Worm (Caenorhabditis elegans) whole organism, L4 larva: Measurements from ENCODE around the gene Y65A5A.1.
A peak's percentile ranks its signal among the peaks of the same experiment; 100 is the strongest.

Source experiments
- F10B5.3 ChIP-seq: sonication (generic microtip); optimal IDR thresholded peaks from 2 replicates; lab custom pipeline; 2016; ENCODE audit warnings: mild to moderate bottlenecking, missing genetic modification characterization, missing compliant biosample characterization
- F37D6.2 ChIP-seq: sonication (generic microtip); optimal IDR thresholded peaks from 2 replicates; lab custom pipeline; 2016; ENCODE audit warnings: mild to moderate bottlenecking, missing genetic modification characterization, missing compliant biosample characterization
- F49E8.2 ChIP-seq: sonication (generic microtip); optimal IDR thresholded peaks from 2 replicates; lab custom pipeline; 2016; ENCODE audit warnings: missing compliant biosample characterization, mild to moderate bottlenecking, missing genetic modification characterization, borderline replicate concordance
- T26A8.4 ChIP-seq: fragments of 200-800 bp; sonication (Bioruptor generic); IDR thresholded peaks from 2 replicates; pipeline ENCODE4 v1.3.6; 2022; ENCODE audit warnings: missing genetic modification characterization, missing compliant biosample characterization
- Y105C5A.15 ChIP-seq: fragments of 200-800 bp; sonication (Bioruptor generic); IDR thresholded peaks from 2 replicates; pipeline ENCODE4 v1.3.6; 2022; ENCODE audit warnings: missing genetic modification characterization, missing compliant biosample characterization
- Y5F2A.4 ChIP-seq: fragments of 200-800 bp; sonication (Bioruptor generic); optimal IDR thresholded peaks from 2 replicates; lab custom pipeline; 2018; ENCODE audit warnings: mild to moderate bottlenecking, missing genetic modification characterization, missing compliant biosample characterization
- Y75B8A.6 ChIP-seq: fragments of 200-800 bp; sonication (Bioruptor generic); IDR thresholded peaks from 2 replicates; pipeline ENCODE4 v1.3.6; 2022; ENCODE audit warnings: missing genetic modification reagents, missing genetic modification characterization, missing compliant biosample characterization
- ZK337.2 ChIP-seq: fragments of 200-800 bp; sonication (Bioruptor generic); IDR thresholded peaks from 2 replicates; pipeline ENCODE4 v1.3.6; 2022; ENCODE audit warnings: missing genetic modification reagents, missing genetic modification characterization, missing compliant biosample characterization
- aha-1 ChIP-seq: fragments of 150-350 bp; peaks from one replicate; lab custom pipeline; 2014; ENCODE audit warnings: missing biosample characterization, missing genetic modification characterization
- aly-2 ChIP-seq: sonication (generic microtip); optimal IDR thresholded peaks from 2 replicates; lab custom pipeline; 2018; ENCODE audit warnings: missing biosample characterization, missing genetic modification characterization
- arid-1 ChIP-seq: fragments of 200-800 bp; sonication (Bioruptor generic); conservative IDR thresholded peaks from 2 replicates; pipeline ENCODE4 v1.3.6; 2022; ENCODE audit warnings: missing genetic modification reagents, missing genetic modification characterization, missing compliant biosample characterization
- attf-4 ChIP-seq: sonication (generic microtip); optimal IDR thresholded peaks from 3 replicates; lab custom pipeline; 2017; ENCODE audit warnings: missing biosample characterization, missing genetic modification characterization
- ceh-44 ChIP-seq: fragments of 200-800 bp; sonication (Bioruptor generic); IDR thresholded peaks from 2 replicates; pipeline ENCODE4 v1.3.6; 2022; ENCODE audit warnings: missing genetic modification reagents, missing genetic modification characterization, missing compliant biosample characterization
- ceh-62 ChIP-seq: sonication (generic microtip); optimal IDR thresholded peaks from 2 replicates; lab custom pipeline; 2017; ENCODE audit warnings: missing biosample characterization, missing genetic modification characterization
- ces-1 ChIP-seq: fragments of 150-350 bp; sonication (generic microtip); optimal IDR thresholded peaks from 4 replicates; lab custom pipeline; 2014; ENCODE audit warnings: missing biosample characterization, missing genetic modification reagents, missing genetic modification characterization
- daf-8 ChIP-seq: fragments of 200-800 bp; sonication (Bioruptor generic); IDR thresholded peaks from 2 replicates; pipeline ENCODE4 v1.3.6; 2022; ENCODE audit warnings: missing genetic modification characterization, missing compliant biosample characterization
- dmd-9 ChIP-seq: fragments of 200-800 bp; sonication (Bioruptor generic); IDR thresholded peaks from 2 replicates; pipeline ENCODE4 v1.3.6; 2022; ENCODE audit warnings: missing genetic modification reagents, missing genetic modification characterization, missing compliant biosample characterization
- egl-27 ChIP-seq: sonication (generic microtip); optimal IDR thresholded peaks from 3 replicates; lab custom pipeline; 2017; ENCODE audit warnings: missing biosample characterization, missing genetic modification reagents, missing genetic modification characterization
- egl-43 ChIP-seq: fragments of 200-800 bp; sonication (Bioruptor generic); IDR thresholded peaks from 2 replicates; pipeline ENCODE4 v1.3.6; 2022; ENCODE audit warnings: missing genetic modification reagents, missing genetic modification characterization, missing compliant biosample characterization
- fkh-10 ChIP-seq: fragments of 150-350 bp; optimal IDR thresholded peaks from 2 replicates; lab custom pipeline; 2014; ENCODE audit warnings: missing biosample characterization, missing genetic modification reagents, missing genetic modification characterization
- fos-1 ChIP-seq: fragments of 150-350 bp; optimal IDR thresholded peaks from 2 replicates; lab custom pipeline; 2014; ENCODE audit warnings: missing biosample characterization, missing genetic modification characterization
- hif-1 ChIP-seq, 2 experiments: sonication (generic microtip); optimal IDR thresholded peaks; 2 replicates each; lab custom pipeline; 2016 to 2017; ENCODE audit warnings: missing compliant biosample characterization in 2 of 2, missing genetic modification characterization in 2 of 2, missing genetic modification reagents in 2 of 2, missing genotype in 2 of 2, mild to moderate bottlenecking in 1 of 2
- hlh-11 ChIP-seq: fragments of 200-800 bp; sonication (Bioruptor generic); optimal IDR thresholded peaks from 2 replicates; lab custom pipeline; 2018; ENCODE audit warnings: mild to moderate bottlenecking, missing genetic modification characterization, missing compliant biosample characterization
- jun-1 ChIP-seq: fragments of 150-350 bp; optimal IDR thresholded peaks from 2 replicates; lab custom pipeline; 2014; ENCODE audit warnings: missing biosample characterization, missing genetic modification reagents, missing genetic modification characterization
- lin-1 ChIP-seq: fragments of 200-800 bp; sonication (Bioruptor generic); IDR thresholded peaks from 2 replicates; pipeline ENCODE4 v1.3.6; 2022; ENCODE audit warnings: missing genetic modification reagents, missing genetic modification characterization, missing compliant biosample characterization
- lin-13 ChIP-seq: fragments of 150-350 bp; optimal IDR thresholded peaks from 2 replicates; lab custom pipeline; 2014; ENCODE audit warnings: missing biosample characterization, missing genetic modification reagents, missing genetic modification characterization
- lin-29 ChIP-seq: fragments of 200-800 bp; sonication (Bioruptor generic); IDR thresholded peaks from 2 replicates; pipeline ENCODE4 v1.3.6; 2022; ENCODE audit warnings: missing genetic modification reagents, missing genetic modification characterization, missing compliant biosample characterization
- lin-38 ChIP-seq: fragments of 200-800 bp; sonication (Bioruptor generic); IDR thresholded peaks from 2 replicates; pipeline ENCODE4 v1.3.6; 2022; ENCODE audit warnings: missing genetic modification reagents, missing genetic modification characterization, missing compliant biosample characterization
- lin-39 ChIP-seq: fragments of 150-350 bp; optimal IDR thresholded peaks from 2 replicates; lab custom pipeline; 2014; ENCODE audit warnings: missing biosample characterization, missing genetic modification reagents, missing genetic modification characterization
- mdl-1 ChIP-seq, 2 experiments: fragments of 150-350 bp in 1 of 2; sonication (generic microtip) in 1 of 2; optimal IDR thresholded peaks; 2 replicates each; lab custom pipeline; 2014 to 2017; ENCODE audit warnings: missing biosample characterization in 2 of 2, missing genetic modification characterization in 2 of 2
- mdt-29 ChIP-seq: fragments of 200-800 bp; sonication (Bioruptor generic); IDR thresholded peaks from 2 replicates; pipeline ENCODE4 v1.3.6; 2022; ENCODE audit warnings: missing genetic modification reagents, missing genetic modification characterization, missing compliant biosample characterization
- mes-2 ChIP-seq: sonication (generic microtip); optimal IDR thresholded peaks from 2 replicates; lab custom pipeline; 2016; ENCODE audit warnings: missing genotype, mild to moderate bottlenecking, missing genetic modification characterization, missing compliant biosample characterization; ENCODE audit not compliant: poor library complexity, severe bottlenecking
- mxl-3 ChIP-seq: fragments of 200-800 bp; sonication (Bioruptor generic); optimal IDR thresholded peaks from 2 replicates; lab custom pipeline; 2018; ENCODE audit warnings: mild to moderate bottlenecking, missing genetic modification characterization, missing compliant biosample characterization
- nhr-111 ChIP-seq: fragments of 200-800 bp; sonication (Bioruptor generic); optimal IDR thresholded peaks from 2 replicates; lab custom pipeline; 2018; ENCODE audit warnings: mild to moderate bottlenecking, missing genetic modification characterization, missing compliant biosample characterization
- nhr-237 ChIP-seq: sonication (generic microtip); optimal IDR thresholded peaks from 2 replicates; lab custom pipeline; 2017; ENCODE audit warnings: missing biosample characterization, missing genetic modification characterization
- nhr-25 ChIP-seq: sonication (generic microtip); optimal IDR thresholded peaks from 2 replicates; lab custom pipeline; 2017; ENCODE audit warnings: missing genetic modification characterization, mild to moderate bottlenecking, missing compliant biosample characterization, antibody characterized with exemption, moderate library complexity, borderline replicate concordance; ENCODE audit not compliant: insufficient read depth
- nhr-41 ChIP-seq: fragments of 200-800 bp; sonication (Bioruptor generic); IDR thresholded peaks from 2 replicates; pipeline ENCODE4 v1.3.6; 2022; ENCODE audit warnings: missing genetic modification reagents, missing genetic modification characterization, missing compliant biosample characterization
- nhr-48 ChIP-seq: sonication (generic microtip); optimal IDR thresholded peaks from 2 replicates; lab custom pipeline; 2016; ENCODE audit warnings: mild to moderate bottlenecking, missing genetic modification characterization, missing compliant biosample characterization
- php-3 ChIP-seq: fragments of 200-800 bp; sonication (Bioruptor generic); IDR thresholded peaks from 2 replicates; pipeline ENCODE4 v1.3.6; 2022; ENCODE audit warnings: missing genetic modification reagents, missing genetic modification characterization, missing compliant biosample characterization
- rbr-2 ChIP-seq: sonication (generic microtip); optimal IDR thresholded peaks from 2 replicates; lab custom pipeline; 2016; ENCODE audit warnings: missing genotype, missing genetic modification characterization, missing compliant biosample characterization
- saeg-2 ChIP-seq: fragments of 200-800 bp; sonication (Bioruptor generic); IDR thresholded peaks from 2 replicates; pipeline ENCODE4 v1.3.6; 2022; ENCODE audit warnings: missing genetic modification reagents, missing genetic modification characterization, missing compliant biosample characterization
- snpc-4 ChIP-seq: fragments of 150-350 bp; optimal IDR thresholded peaks from 2 replicates; lab custom pipeline; 2014; ENCODE audit warnings: missing biosample characterization, missing genetic modification characterization
- spr-3 ChIP-seq: fragments of 200-800 bp; sonication (Bioruptor generic); optimal IDR thresholded peaks from 2 replicates; lab custom pipeline; 2018; ENCODE audit warnings: mild to moderate bottlenecking, missing genetic modification characterization, missing compliant biosample characterization
- tag-97 ChIP-seq: fragments of 200-800 bp; sonication (Bioruptor generic); IDR thresholded peaks from 2 replicates; pipeline ENCODE4 v1.3.6; 2022; ENCODE audit warnings: missing genetic modification characterization, missing compliant biosample characterization
- tra-1 ChIP-seq: fragments of 200-800 bp; sonication (Bioruptor generic); IDR thresholded peaks from 2 replicates; pipeline ENCODE4 v1.3.6; 2022; ENCODE audit warnings: missing genetic modification reagents, missing genetic modification characterization, missing compliant biosample characterization
- vab-7 ChIP-seq: fragments of 200-800 bp; sonication (Bioruptor generic); IDR thresholded peaks from 2 replicates; pipeline ENCODE4 v1.3.6; 2022; ENCODE audit warnings: missing genetic modification reagents, missing genetic modification characterization, missing compliant biosample characterization
- zfp-3 ChIP-seq: fragments of 200-800 bp; sonication (Bioruptor generic); conservative IDR thresholded peaks from 2 replicates; pipeline ENCODE4 v1.3.6; 2022; ENCODE audit warnings: missing genetic modification reagents, missing genetic modification characterization, missing compliant biosample characterization
- zip-11 ChIP-seq: fragments of 200-800 bp; sonication (Bioruptor generic); IDR thresholded peaks from 2 replicates; pipeline ENCODE4 v1.3.6; 2022; ENCODE audit warnings: missing genetic modification characterization, missing compliant biosample characterization
- zip-2 ChIP-seq: fragments of 150-350 bp; optimal IDR thresholded peaks from 2 replicates; lab custom pipeline; 2014; ENCODE audit warnings: missing biosample characterization, missing genetic modification characterization
- ztf-11 ChIP-seq: fragments of 150-350 bp; optimal IDR thresholded peaks from 2 replicates; lab custom pipeline; 2014; ENCODE audit warnings: missing biosample characterization, missing genetic modification characterization

Y65A5A.1 gene

DNA sequence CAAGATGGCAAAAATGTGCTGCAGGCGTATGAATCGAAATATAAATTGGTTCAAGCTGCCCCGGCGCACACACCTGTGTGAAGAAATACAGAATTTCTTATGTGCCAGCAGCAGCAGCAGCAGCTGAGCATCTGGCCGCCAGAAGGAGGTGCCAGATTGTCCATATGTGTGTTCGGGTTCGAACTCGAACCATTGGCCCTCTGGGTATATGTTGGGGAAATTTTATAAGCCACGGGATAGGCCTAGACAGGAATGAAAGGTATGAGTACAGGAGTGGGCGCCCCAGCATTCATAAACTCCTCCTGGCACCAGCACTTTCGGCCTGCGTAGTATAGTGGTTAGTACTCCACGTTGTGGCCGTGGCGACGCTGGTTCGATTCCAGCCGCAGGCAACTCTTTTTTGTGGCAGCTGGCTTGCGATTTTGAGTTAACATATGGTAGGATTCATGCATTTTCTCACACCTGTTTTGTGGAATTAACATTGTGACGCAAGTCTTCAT, 11.4 kb downstream of the Y65A5A.1 start (continued):
- TF ChIP-seq vab-7, result peak; percentile 64; the same call in 1 of the 2 replicates
- TF ChIP-seq ztf-11, result no peak
- no peak for TF ChIP-seq lin-39 (tag; lab: Kevin White, UChicago)
- TF ChIP-seq Y105C5A.15 (GFP tag; lab: Robert Waterston, UW), result 0 out of 2 replicates have a peak, but pooled peaks have one; percentile 43
- TF ChIP-seq mdt-29 (GFP tag; lab: Robert Waterston, UW), result 0 out of 2 replicates have a peak, but pooled peaks have one; percentile 12
- no peak for TF ChIP-seq ZK337.2 (GFP tag; lab: Robert Waterston, UW)
- TF ChIP-seq fos-1 (tag; lab: Kevin White, UChicago), result no peak
- no peak for TF ChIP-seq zfp-3 (GFP tag; lab: Robert Waterston, UW)
- TF ChIP-seq mxl-3 (GFP tag; lab: Kevin White, UChicago), result no peak
- no peak for TF ChIP-seq tag-97 (GFP tag; lab: Robert Waterston, UW)
- peak; percentile 89 for TF ChIP-seq egl-43 (GFP tag; lab: Robert Waterston, UW)
- TF ChIP-seq aha-1, result no peak
- TF ChIP-seq dmd-9 (GFP tag; lab: Robert Waterston, UW), result 0 out of 2 replicates have a peak, but pooled peaks have one; percentile 29
- no peak for TF ChIP-seq nhr-237 (tag; lab: Kevin White, UChicago)
- no peak for TF ChIP-seq aly-2 (tag; lab: Kevin White, UChicago)
- no peak for TF ChIP-seq F37D6.2 (tag; lab: Kevin White, UChicago)
- no peak for TF ChIP-seq F10B5.3 (tag; lab: Kevin White, UChicago)
- peak; percentile 33 for TF ChIP-seq nhr-25 (tag; lab: Kevin White, UChicago)
- 0 out of 2 replicates have a peak, but pooled peaks have one; percentile 61 for TF ChIP-seq arid-1 (GFP tag; lab: Robert Waterston, UW)
- peak; percentile 70 for TF ChIP-seq mes-2 (tag; lab: Kevin White, UChicago)
- no peak for TF ChIP-seq ceh-44 (GFP tag; lab: Robert Waterston, UW)
- TF ChIP-seq saeg-2 (GFP tag; lab: Robert Waterston, UW), result no peak
- TF ChIP-seq spr-3 (GFP tag; lab: Kevin White, UChicago), result peak; percentile 34
- no peak for TF ChIP-seq Y5F2A.4
- no peak for TF ChIP-seq snpc-4 (tag; lab: Kevin White, UChicago)
- peak; percentile 32 for TF ChIP-seq F49E8.2 (tag; lab: Kevin White, UChicago)
- no peak for TF ChIP-seq jun-1
- TF ChIP-seq daf-8, result no peak
- peak; percentile 53 for TF ChIP-seq nhr-111 (GFP tag; lab: Kevin White, UChicago)
- TF ChIP-seq tra-1, result no peak
- TF ChIP-seq lin-38, result peak; percentile 82
- no peak for TF ChIP-seq Y75B8A.6
- TF ChIP-seq hlh-11 (tag; lab: Kevin White, UChicago), result peak; percentile 39
- no peak for TF ChIP-seq ceh-62 (tag; lab: Kevin White, UChicago)
- TF ChIP-seq zip-11, result peak; percentile 76; the same call in 1 of the 2 replicates
- TF ChIP-seq lin-29 (GFP tag; lab: Robert Waterston, UW), result no peak
- peak; percentile 50; the same call in 1 of the 2 replicates for TF ChIP-seq T26A8.4 (GFP tag; lab: Robert Waterston, UW)
- no peak for TF ChIP-seq nhr-48 (tag; lab: Kevin White, UChicago)
- no peak for TF ChIP-seq fkh-10 (GFP tag; lab: Kevin White, UChicago)
- TF ChIP-seq zip-2 (tag; lab: Kevin White, UChicago), result no peak
- TF ChIP-seq php-3 (GFP tag; lab: Robert Waterston, UW), result 0 out of 2 replicates have a peak, but pooled peaks have one; percentile 42
- TF ChIP-seq mdl-1 (tag; optimal IDR thresholded peaks at IDR 0.05; lab: Kevin White, UChicago), result no peak
- no peak for TF ChIP-seq lin-1 (GFP tag; lab: Robert Waterston, UW)
- TF ChIP-seq attf-4 (tag; lab: Kevin White, UChicago), result no peak
- no peak for TF ChIP-seq lin-13
- TF ChIP-seq nhr-41, result no peak
- TF ChIP-seq rbr-2 (tag; lab: Kevin White, UChicago), result peak; percentile 4
- TF ChIP-seq hif-1 (tag; optimal IDR thresholded peaks at IDR 0.05; lab: Kevin White, UChicago), result peak in 1 of 2 experiments; percentile 9
- no peak for TF ChIP-seq egl-27 (tag; lab: Kevin White, UChicago)
- no peak for TF ChIP-seq ces-1 (GFP tag; lab: Kevin White, UChicago)
